Worm (Caenorhabditis elegans) whole organism, young adult: ENCODE measurements around the gene kcc-3.

Source experiments
- B0336.3 ChIP-seq: fragments of 200-800 bp; sonication (Bioruptor generic); IDR thresholded peaks from 2 replicates; pipeline ENCODE4 v1.3.6; 2022; ENCODE audit warnings: missing genetic modification characterization, missing compliant biosample characterization
- F10E7.11 ChIP-seq: sonication (generic microtip); optimal IDR thresholded peaks from 2 replicates; lab custom pipeline; 2017; ENCODE audit warnings: mild to moderate bottlenecking, missing genetic modification characterization, moderate library complexity, missing compliant biosample characterization
- F57A8.1 ChIP-seq: fragments of 200-800 bp; sonication (Bioruptor generic); optimal IDR thresholded peaks from 2 replicates; lab custom pipeline; 2018; ENCODE audit warnings: mild to moderate bottlenecking, missing genetic modification characterization, moderate library complexity, missing compliant biosample characterization
- Y79H2A.3 ChIP-seq: fragments of 200-800 bp; sonication (Bioruptor generic); conservative IDR thresholded peaks from 2 replicates; pipeline ENCODE4 v1.3.6; 2022; ENCODE audit warnings: missing genetic modification reagents, missing genetic modification characterization, missing compliant biosample characterization
- ama-1 ChIP-seq, 3 experiments: fragments of 150-350 bp in 1 of 3; sonication (generic microtip) in 2 of 3; optimal IDR thresholded peaks; 2 replicates each; lab custom pipeline; 2014 to 2018; ENCODE audit warnings: missing biosample characterization in 2 of 3, missing genetic modification characterization in 2 of 3, missing genetic modification reagents in 2 of 3
- unc-62 ChIP-seq: fragments of 150-350 bp; optimal IDR thresholded peaks from 2 replicates; lab custom pipeline; 2014; ENCODE audit warnings: missing biosample characterization, missing genetic modification reagents, missing genetic modification characterization
- ztf-25 ChIP-seq: fragments of 200-800 bp; sonication (Bioruptor generic); IDR thresholded peaks from 2 replicates; pipeline ENCODE4 v1.3.6; 2022; ENCODE audit warnings: missing genetic modification reagents, missing genetic modification characterization, missing compliant biosample characterization

DNA sequence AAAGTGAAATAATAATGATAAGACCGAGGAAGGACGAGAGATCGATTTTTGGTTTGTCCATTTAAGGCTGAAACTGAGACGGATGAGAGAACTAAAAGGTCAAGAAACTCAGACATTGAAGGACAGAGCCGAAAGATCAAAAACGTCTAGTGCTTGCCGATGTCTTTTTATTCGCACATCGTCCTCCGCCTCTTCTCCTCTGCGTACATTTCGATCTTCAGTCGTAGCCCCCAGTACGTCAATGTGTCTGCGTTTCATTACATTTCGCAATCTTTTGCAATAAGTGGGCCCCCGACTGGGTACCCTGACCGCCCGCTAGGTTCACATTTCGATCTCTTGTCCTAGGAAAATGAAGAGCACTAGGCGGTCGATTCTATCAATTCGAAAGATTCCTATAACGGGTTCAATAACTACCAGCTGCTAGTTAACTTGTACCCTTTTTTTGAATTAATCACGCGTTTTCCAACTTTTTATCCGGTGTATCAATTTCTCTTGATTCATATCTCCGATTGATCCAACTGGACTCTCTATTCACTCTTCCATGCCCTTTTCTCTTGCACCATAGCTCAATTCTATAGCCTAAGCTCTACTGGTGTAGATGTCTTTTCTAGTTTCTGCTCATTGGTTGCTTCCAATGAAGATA lies 41.9 kb downstream of the kcc-3 start:
- TF ChIP-seq F57A8.1 (GFP tag; lab: Kevin White, UChicago) (no peak), ztf-25 (no peak), B0336.3 (GFP tag; lab: Robert Waterston, UW) (peak; percentile 65; the same call in 1 of the 2 replicates), F10E7.11 (tag; lab: Kevin White, UChicago) (no peak), unc-62 (GFP tag; lab: Kevin White, UChicago) (no peak), Y79H2A.3 (GFP tag; lab: Robert Waterston, UW) (no peak), ama-1 (optimal IDR thresholded peaks at IDR 0.05; lab: Kevin White, UChicago) (no peak), ama-1 (GFP tag; optimal IDR thresholded peaks at IDR 0.05; lab: Kevin White, UChicago) (no peak)
